Fruit fly (Drosophila melanogaster) whole organism, adult: ENCODE measurements around the gene CG43346.
A peak's percentile ranks its signal among the peaks of the same experiment; 100 is the strongest.

Source experiments
- CG11617 ChIP-seq: fragments of 200-800 bp; sonication (Bioruptor generic); optimal IDR thresholded peaks from 2 replicates; lab custom pipeline; 2017; ENCODE audit warnings: mild to moderate bottlenecking, missing biosample characterization, missing genetic modification reagents, missing genetic modification characterization
- CG12768 ChIP-seq: fragments of 200-800 bp; sonication (Bioruptor generic); optimal IDR thresholded peaks from 2 replicates; lab custom pipeline; 2017; ENCODE audit warnings: missing biosample characterization, missing genetic modification characterization, mild to moderate bottlenecking, moderate library complexity, missing genetic modification reagents
- CG14711 ChIP-seq: fragments of 200-800 bp; sonication (Bioruptor generic); optimal IDR thresholded peaks from 2 replicates; lab custom pipeline; 2018; ENCODE audit warnings: missing biosample characterization, mild to moderate bottlenecking, missing genetic modification characterization, moderate library complexity
- CG1620 ChIP-seq: fragments of 200-800 bp; sonication (Bioruptor generic); optimal IDR thresholded peaks from 2 replicates; lab custom pipeline; 2016; ENCODE audit warnings: missing biosample characterization, missing genetic modification characterization
- CG33017 ChIP-seq: fragments of 200-800 bp; sonication (Bioruptor generic); optimal IDR thresholded peaks from 2 replicates; lab custom pipeline; 2018; ENCODE audit warnings: missing biosample characterization, mild to moderate bottlenecking, missing genetic modification characterization, moderate library complexity
- CG5204 ChIP-seq: fragments of 200-800 bp; sonication (Bioruptor generic); optimal IDR thresholded peaks from 2 replicates; lab custom pipeline; 2016; ENCODE audit warnings: missing biosample characterization, missing genetic modification characterization
- CG7045 ChIP-seq: fragments of 200-800 bp; sonication (Bioruptor generic); optimal IDR thresholded peaks from 2 replicates; lab custom pipeline; 2017; ENCODE audit warnings: missing biosample characterization, mild to moderate bottlenecking, missing genetic modification characterization
- CG7101 ChIP-seq: fragments of 200-800 bp; sonication (Bioruptor generic); optimal IDR thresholded peaks from 2 replicates; lab custom pipeline; 2018; ENCODE audit warnings: missing biosample characterization, mild to moderate bottlenecking, missing genetic modification characterization, moderate library complexity
- Clk ChIP-seq: fragments of 200-800 bp; sonication (Bioruptor generic); optimal IDR thresholded peaks from 2 replicates; lab custom pipeline; 2017; ENCODE audit warnings: missing biosample characterization, missing genetic modification characterization
- Crg-1 ChIP-seq: fragments of 200-800 bp; sonication (Bioruptor generic); optimal IDR thresholded peaks from 2 replicates; lab custom pipeline; 2016; ENCODE audit warnings: missing biosample characterization, missing genetic modification characterization
- Hr96 ChIP-seq: fragments of 200-800 bp; sonication (Bioruptor generic); optimal IDR thresholded peaks from 2 replicates; lab custom pipeline; 2016; ENCODE audit warnings: missing biosample characterization, missing genetic modification characterization
- Mnt ChIP-seq: fragments of 200-800 bp; sonication (Bioruptor generic); optimal IDR thresholded peaks from 2 replicates; lab custom pipeline; 2016; ENCODE audit warnings: missing biosample characterization, mild to moderate bottlenecking, missing genetic modification characterization
- bab1 ChIP-seq: fragments of 200-800 bp; sonication (Bioruptor generic); optimal IDR thresholded peaks from 3 replicates; lab custom pipeline; 2019; ENCODE audit warnings: missing biosample characterization, mild to moderate bottlenecking, missing genetic modification characterization, moderate library complexity
- cic ChIP-seq: fragments of 200-800 bp; sonication (Bioruptor generic); optimal IDR thresholded peaks from 2 replicates; lab custom pipeline; 2017; ENCODE audit warnings: missing biosample characterization, mild to moderate bottlenecking, missing genetic modification characterization, moderate library complexity
- cnc ChIP-seq, 2 experiments: fragments of >200 bp; optimal IDR thresholded peaks; 2 replicates each; lab custom pipeline; 2017
- kay ChIP-seq: fragments of 200-800 bp; sonication (Bioruptor generic); peaks from one replicate; lab custom pipeline; 2016; ENCODE audit warnings: missing biosample characterization, missing genetic modification characterization, borderline replicate concordance
- ovo ChIP-seq: fragments of 200-800 bp; sonication (Bioruptor generic); optimal IDR thresholded peaks from 2 replicates; lab custom pipeline; 2016; ENCODE audit warnings: missing biosample characterization, missing genetic modification characterization
- pad ChIP-seq: fragments of 200-800 bp; sonication (Bioruptor generic); optimal IDR thresholded peaks from 3 replicates; lab custom pipeline; 2017; ENCODE audit warnings: missing biosample characterization, missing genetic modification characterization, mild to moderate bottlenecking, moderate library complexity, missing genetic modification reagents
- tj ChIP-seq: fragments of 200-800 bp; sonication (Bioruptor generic); optimal IDR thresholded peaks from 3 replicates; lab custom pipeline; 2017; ENCODE audit warnings: missing biosample characterization, mild to moderate bottlenecking, missing genetic modification characterization, moderate library complexity
- toe ChIP-seq: fragments of 200-800 bp; sonication (Bioruptor generic); optimal IDR thresholded peaks from 2 replicates; lab custom pipeline; 2016; ENCODE audit warnings: missing biosample characterization, missing genetic modification characterization

Gene CG43346

dm6 chr2L:21179217-21179520 is 10.8 kb upstream of the CG43346 start:
- TF ChIP-seq CG33017 (tag; lab: Kevin White, UChicago) (no peak), CG5204 (GFP tag; lab: Kevin White, UChicago) (no peak), toe (GFP tag; lab: Kevin White, UChicago) (no peak), CG11617 (GFP tag; lab: Kevin White, UChicago) (no peak), Mnt (no peak), Clk (no peak), cic (GFP tag; lab: Kevin White, UChicago) (no peak), kay (no peak), Hr96 (GFP tag; lab: Kevin White, UChicago) (no peak), CG12768 (GFP tag; lab: Kevin White, UChicago) (no peak), Crg-1 (GFP tag; lab: Kevin White, UChicago) (no peak), CG7045 (no peak), CG1620 (no peak), CG7101 (tag; lab: Kevin White, UChicago) (no peak), ovo (no peak)

dm6 chr2L:21178436-21179216 is 10.2 kb upstream of the CG43346 start:
- no peak for TF ChIP-seq pad (GFP tag; lab: Kevin White, UChicago)
- no peak for TF ChIP-seq ovo
- TF ChIP-seq Mnt = peak; percentile 88
- peak; percentile 41 for TF ChIP-seq tj (GFP tag; lab: Kevin White, UChicago)
- no peak for TF ChIP-seq CG12768 (GFP tag; lab: Kevin White, UChicago)
- peak; percentile 42 for TF ChIP-seq cic (GFP tag; lab: Kevin White, UChicago)
- TF ChIP-seq toe (GFP tag; lab: Kevin White, UChicago) = no peak
- peak; percentile 10 for TF ChIP-seq Crg-1 (GFP tag; lab: Kevin White, UChicago)

- TF ChIP-seq CG33017 (tag; lab: Kevin White, UChicago) = no peak
- TF ChIP-seq bab1 (GFP tag; lab: Kevin White, UChicago) = no peak
- TF ChIP-seq Crg-1 (GFP tag; lab: Kevin White, UChicago) = no peak
- TF ChIP-seq tj (GFP tag; lab: Kevin White, UChicago) = no peak
- TF ChIP-seq cnc (optimal IDR thresholded peaks at IDR 0.05; lab: Kevin White, UChicago) = no peak
These were observed 4.5 kb upstream of the CG43346 start, which contains the start of gene CG31627 for dm6 chr2L:21172922-21173321. CG31627 (plus strand) TSS chr2L:21173222.

dm6 chr2L:21169863-21170262 is 1.5 kb upstream of the CG43346 start:
- TF ChIP-seq cnc (optimal IDR thresholded peaks at IDR 0.05; lab: Kevin White, UChicago) = no peak
- TF ChIP-seq bab1 (GFP tag; lab: Kevin White, UChicago) = no peak
- TF ChIP-seq ovo = no peak
- TF ChIP-seq CG7045 = no peak
- no peak for TF ChIP-seq CG12768 (GFP tag; lab: Kevin White, UChicago)
- TF ChIP-seq kay = no peak
- TF ChIP-seq CG11617 (GFP tag; lab: Kevin White, UChicago) = no peak
- no peak for TF ChIP-seq CG33017 (tag; lab: Kevin White, UChicago)
- no peak for TF ChIP-seq Hr96 (GFP tag; lab: Kevin White, UChicago)
- no peak for TF ChIP-seq Clk
- no peak for TF ChIP-seq pad (GFP tag; lab: Kevin White, UChicago)
- no peak for TF ChIP-seq Crg-1 (GFP tag; lab: Kevin White, UChicago)
- TF ChIP-seq CG1620 = no peak
- TF ChIP-seq tj (GFP tag; lab: Kevin White, UChicago) = no peak
- TF ChIP-seq CG5204 (GFP tag; lab: Kevin White, UChicago) = no peak
- no peak for TF ChIP-seq CG14711 (tag; lab: Kevin White, UChicago)
- TF ChIP-seq cic (GFP tag; lab: Kevin White, UChicago) = no peak

- TF ChIP-seq ovo = no peak
- no peak for TF ChIP-seq tj (GFP tag; lab: Kevin White, UChicago)
- TF ChIP-seq Crg-1 (GFP tag; lab: Kevin White, UChicago) = no peak
- TF ChIP-seq CG7101 (tag; lab: Kevin White, UChicago) = no peak
- TF ChIP-seq toe (GFP tag; lab: Kevin White, UChicago) = no peak
- TF ChIP-seq Mnt = no peak
- no peak for TF ChIP-seq cnc (optimal IDR thresholded peaks at IDR 0.05; lab: Kevin White, UChicago)
- no peak for TF ChIP-seq kay
- TF ChIP-seq Clk = no peak
- TF ChIP-seq pad (GFP tag; lab: Kevin White, UChicago) = no peak
- TF ChIP-seq CG7045 = peak; percentile 2
- TF ChIP-seq bab1 (GFP tag; lab: Kevin White, UChicago) = no peak
- TF ChIP-seq CG11617 (GFP tag; lab: Kevin White, UChicago) = no peak
- no peak for TF ChIP-seq CG14711 (tag; lab: Kevin White, UChicago)
- peak; percentile 12 for TF ChIP-seq cic (GFP tag; lab: Kevin White, UChicago)
- TF ChIP-seq CG5204 (GFP tag; lab: Kevin White, UChicago) = no peak
- no peak for TF ChIP-seq Hr96 (GFP tag; lab: Kevin White, UChicago)
- TF ChIP-seq CG1620 = no peak
- peak; percentile 43 for TF ChIP-seq CG12768 (GFP tag; lab: Kevin White, UChicago)
- no peak for TF ChIP-seq CG33017 (tag; lab: Kevin White, UChicago)
These were observed 811 bp upstream of the CG43346 start for dm6 chr2L:21169160-21169624.

- TF ChIP-seq cic (GFP tag; lab: Kevin White, UChicago) (peak; percentile 56), bab1 (GFP tag; lab: Kevin White, UChicago) (peak; percentile 30), CG7045 (no peak), CG11617 (GFP tag; lab: Kevin White, UChicago) (peak; percentile 21), CG14711 (tag; lab: Kevin White, UChicago) (peak; percentile 81), Mnt (peak; percentile 72), CG7101 (tag; lab: Kevin White, UChicago) (peak; percentile 54), pad (GFP tag; lab: Kevin White, UChicago) (peak; percentile 49), CG1620 (peak; percentile 37), Hr96 (GFP tag; lab: Kevin White, UChicago) (peak; percentile 12), kay (no peak), CG5204 (GFP tag; lab: Kevin White, UChicago) (no peak), cnc (optimal IDR thresholded peaks at IDR 0.05; lab: Kevin White, UChicago) (no peak), Crg-1 (GFP tag; lab: Kevin White, UChicago) (peak; percentile 27), CG12768 (GFP tag; lab: Kevin White, UChicago) (no peak)
These were observed 2.0 kb downstream of the CG43346 start for dm6 chr2L:21166422-21166821.
